Worm (Caenorhabditis elegans): ENCODE results near the gene pigb-1.
A peak's percentile ranks its signal among the peaks of the same experiment; 100 is the strongest.

Gene pigb-1

DNA sequence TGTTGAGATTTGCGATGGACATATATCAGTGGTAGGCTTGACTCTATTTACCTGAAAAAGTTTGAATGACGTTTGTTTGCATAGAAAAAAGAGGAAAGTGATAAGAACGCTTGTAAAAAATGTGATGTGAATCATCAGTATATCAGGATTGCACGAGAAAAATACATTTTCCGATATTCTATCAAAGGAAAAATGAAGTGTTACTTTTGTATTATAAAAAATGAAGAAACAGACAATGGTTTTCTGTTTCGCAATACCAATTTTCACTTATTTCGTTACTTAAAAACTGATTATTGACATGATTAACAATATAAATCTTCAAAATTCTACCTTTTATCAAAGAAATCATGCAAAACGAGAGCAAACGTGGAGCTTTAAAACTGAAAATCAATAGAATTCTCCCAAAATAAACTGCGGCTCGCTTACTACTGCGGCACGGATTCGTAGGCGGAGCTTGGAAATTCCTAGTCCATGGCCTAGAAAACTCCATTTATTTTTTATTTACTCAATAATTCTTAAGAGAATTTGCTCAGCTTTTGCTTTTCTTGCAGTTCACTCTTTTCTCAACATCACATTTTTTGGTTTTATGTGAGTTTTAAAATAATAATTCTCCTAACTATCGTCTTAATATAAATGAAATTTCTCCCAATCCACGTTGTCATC lies 784 bp upstream of the pigb-1 start, which contains the start of the genes eif-1 and vps-24:
TSS of gene eif-1 (minus strand) at position 51 of the 663 bp plus-strand sequence.
TSS of gene vps-24 (plus strand) at position 469 of the 663 bp plus-strand sequence.
- TF ChIP-seq M03D4.4 (tag; optimal IDR thresholded peaks at IDR 0.05) (no peak), zip-8 (tag; optimal IDR thresholded peaks at IDR 0.05) (no peak), bed-3 (GFP tag; optimal IDR thresholded peaks at IDR 0.05) (no peak), lsy-2 (tag; optimal IDR thresholded peaks at IDR 0.05) (peak; percentile 29), mab-5 (tag; optimal IDR thresholded peaks at IDR 0.05) (no peak), nhr-237 (tag; optimal IDR thresholded peaks at IDR 0.05) (peak; percentile 6), ces-1 (GFP tag; optimal IDR thresholded peaks at IDR 0.05) (peak; percentile 77), ceh-43 (GFP tag; optimal IDR thresholded peaks at IDR 0.05) (no peak), lin-13 (tag; optimal IDR thresholded peaks at IDR 0.05) (peak; percentile 2), unc-39 (tag; optimal IDR thresholded peaks at IDR 0.05) (no peak), nhr-2 (tag; optimal IDR thresholded peaks at IDR 0.05) (no peak)

- TF ChIP-seq nhr-12 (tag; optimal IDR thresholded peaks at IDR 0.05) (no peak), unc-62 (GFP tag; optimal IDR thresholded peaks at IDR 0.05) (no peak), ceh-39 (tag; optimal IDR thresholded peaks at IDR 0.05) (no peak), sptf-1 (tag; optimal IDR thresholded peaks at IDR 0.05) (no peak), unc-120 (tag; optimal IDR thresholded peaks at IDR 0.05; ENCODE audit: poor library complexity, severe bottlenecking) (no peak), ceh-83 (GFP tag; optimal IDR thresholded peaks at IDR 0.05) (no peak), pha-4 (tag; optimal IDR thresholded peaks at IDR 0.05) (no peak), tbx-8 (GFP tag; optimal IDR thresholded peaks at IDR 0.05) (no peak), snpc-4 (tag; optimal IDR thresholded peaks at IDR 0.05) (no peak)
Measured at ce11 chrII:4989802-4990201, 3.1 kb downstream of the pigb-1 start, which contains the start of gene T27F7.12. Gene T27F7.12, plus strand, starts transcription at chrII:4990102.

ce11 chrII:4987257-4987656 lies 5.6 kb downstream of the pigb-1 start:
- TF ChIP-seq nhr-76 (tag; optimal IDR thresholded peaks at IDR 0.05) = no peak
- no peak for TF ChIP-seq mep-1 (tag; optimal IDR thresholded peaks at IDR 0.05)
- TF ChIP-seq zip-8 (tag; optimal IDR thresholded peaks at IDR 0.05) = peak; percentile 10
- peak; percentile 92 for TF ChIP-seq lin-32 (GFP tag; optimal IDR thresholded peaks at IDR 0.05)
- no peak for TF ChIP-seq ceh-39 (tag; optimal IDR thresholded peaks at IDR 0.05)
- TF ChIP-seq sptf-1 (tag; optimal IDR thresholded peaks at IDR 0.05) = no peak
- TF ChIP-seq elt-1 (tag; optimal IDR thresholded peaks at IDR 0.05; ENCODE audit: borderline replicate concordance, insufficient read depth) = no peak
- TF ChIP-seq ham-2 (GFP tag; optimal IDR thresholded peaks at IDR 0.05) = no peak
- TF ChIP-seq mls-2 (tag; optimal IDR thresholded peaks at IDR 0.05) = no peak
- no peak for TF ChIP-seq lsy-2 (tag; optimal IDR thresholded peaks at IDR 0.05)
- TF ChIP-seq pha-4 (tag; optimal IDR thresholded peaks at IDR 0.05) = no peak
- TF ChIP-seq lin-13 (tag; optimal IDR thresholded peaks at IDR 0.05) = no peak
- no peak for TF ChIP-seq nhr-237 (tag; optimal IDR thresholded peaks at IDR 0.05)
- TF ChIP-seq cnd-1 (tag; optimal IDR thresholded peaks at IDR 0.05) = no peak

ce11 chrII:4986664-4987063 lies 6.2 kb downstream of the pigb-1 start:
- no peak for TF ChIP-seq sem-2 (GFP tag; optimal IDR thresholded peaks at IDR 0.05)
- TF ChIP-seq nhr-2 (tag; optimal IDR thresholded peaks at IDR 0.05) = peak; percentile 79
- peak; percentile 90 for TF ChIP-seq zip-8 (tag; optimal IDR thresholded peaks at IDR 0.05)
- TF ChIP-seq flh-1 (GFP tag; optimal IDR thresholded peaks at IDR 0.05) = no peak
- TF ChIP-seq unc-120 (tag; optimal IDR thresholded peaks at IDR 0.05; ENCODE audit: poor library complexity, severe bottlenecking) = no peak
- TF ChIP-seq sptf-1 (tag; optimal IDR thresholded peaks at IDR 0.05) = peak; percentile 39
- TF ChIP-seq elt-3 (tag; optimal IDR thresholded peaks at IDR 0.05) = no peak
- TF ChIP-seq lin-32 (GFP tag; optimal IDR thresholded peaks at IDR 0.05) = no peak
- TF ChIP-seq ztf-11 (tag; optimal IDR thresholded peaks at IDR 0.05) = peak; percentile 40
- no peak for TF ChIP-seq blmp-1 (tag; optimal IDR thresholded peaks at IDR 0.05)
- TF ChIP-seq ham-2 (GFP tag; optimal IDR thresholded peaks at IDR 0.05) = no peak

Measured in whole organism, mixed stage, embryonic.